Worm (Caenorhabditis elegans): ENCODE data around the gene mrps-23.

The mrps-23 gene

ce11 chrIII:9500267-9500666, 23.2 kb downstream of the mrps-23 start, which contains the start of gene sod-4 (continued):
- TF ChIP-seq nhr-28 (tag; optimal IDR thresholded peaks at IDR 0.05) (no peak), lin-35 (GFP tag; optimal IDR thresholded peaks at IDR 0.05) (peak in 1 of 2 experiments; percentile 77), fkh-10 (GFP tag; optimal IDR thresholded peaks at IDR 0.05) (no peak), ces-1 (GFP tag; optimal IDR thresholded peaks at IDR 0.05) (no peak), nhr-20 (tag; optimal IDR thresholded peaks at IDR 0.05) (peak; percentile 64), nhr-77 (tag; optimal IDR thresholded peaks at IDR 0.05) (no peak), mdl-1 (tag; optimal IDR thresholded peaks at IDR 0.05) (peak in 1 of 2 experiments; percentile 47), rnt-1 (tag; optimal IDR thresholded peaks at IDR 0.05) (no peak), mef-2 (tag; optimal IDR thresholded peaks at IDR 0.05) (no peak), nhr-71 (tag; optimal IDR thresholded peaks at IDR 0.05) (peak; percentile 64), elt-2 (tag; optimal IDR thresholded peaks at IDR 0.05) (no peak), ceh-63 (GFP tag; optimal IDR thresholded peaks at IDR 0.05) (no peak), fos-1 (tag; optimal IDR thresholded peaks at IDR 0.05) (no peak), nhr-47 (tag; optimal IDR thresholded peaks at IDR 0.05) (peak; percentile 16), unc-62 (GFP tag; optimal IDR thresholded peaks at IDR 0.05) (no peak), ztf-4 (tag; optimal IDR thresholded peaks at IDR 0.05) (no peak), lin-14 (GFP tag; optimal IDR thresholded peaks at IDR 0.05) (peak; percentile 83), nhr-84 (tag; optimal IDR thresholded peaks at IDR 0.05) (no peak), unc-30 (tag; optimal IDR thresholded peaks at IDR 0.05) (no peak), pax-3 (tag; optimal IDR thresholded peaks at IDR 0.05) (no peak), ceh-82 (tag; optimal IDR thresholded peaks at IDR 0.05) (no peak), ama-1 (optimal IDR thresholded peaks at IDR 0.05) (no peak), nhr-90 (tag; optimal IDR thresholded peaks at IDR 0.05; ENCODE audit: poor library complexity) (peak; percentile 42), aha-1 (tag; optimal IDR thresholded peaks at IDR 0.05) (no peak), hlh-4 (tag; optimal IDR thresholded peaks at IDR 0.05) (no peak), xbp-1 (tag; optimal IDR thresholded peaks at IDR 0.05) (no peak), blmp-1 (tag; optimal IDR thresholded peaks at IDR 0.05) (peak; percentile 84), pqm-1 (tag; optimal IDR thresholded peaks at IDR 0.05) (no peak), sup-37 (GFP tag; optimal IDR thresholded peaks at IDR 0.05) (no peak), efl-1 (optimal IDR thresholded peaks at IDR 0.05) (peak in 1 of 2 experiments; percentile 6), efl-1 (GFP tag; optimal IDR thresholded peaks at IDR 0.05 in 1 of 2) (peak in 1 of 2 experiments; percentile 86), dpl-1 (GFP tag; optimal IDR thresholded peaks at IDR 0.05) (peak in 2 of 3 experiments; percentile 17 to 36), sptf-1 (tag; optimal IDR thresholded peaks at IDR 0.05) (no peak), snpc-4 (tag; optimal IDR thresholded peaks at IDR 0.05) (no peak), mab-9 (GFP tag; IDR thresholded peaks at IDR 0.05) (no peak), tbx-2 (tag; optimal IDR thresholded peaks at IDR 0.05) (peak; percentile 25), mep-1 (tag; optimal IDR thresholded peaks at IDR 0.05) (peak; percentile 63), lin-15B (tag; optimal IDR thresholded peaks at IDR 0.05) (no peak), nhr-76 (tag; optimal IDR thresholded peaks at IDR 0.05) (no peak), hpl-2 (GFP tag; optimal IDR thresholded peaks at IDR 0.05) (no peak), nhr-12 (tag; optimal IDR thresholded peaks at IDR 0.05) (no peak), lsy-2 (tag; optimal IDR thresholded peaks at IDR 0.05) (peak in 1 of 2 experiments; percentile 57), nhr-237 (tag; optimal IDR thresholded peaks at IDR 0.05) (no peak), unc-130 (tag; optimal IDR thresholded peaks at IDR 0.05) (no peak)

ce11 chrIII:9497412-9497811, 26.1 kb downstream of the mrps-23 start:
- TF ChIP-seq aha-1 (tag; optimal IDR thresholded peaks at IDR 0.05) (no peak), irx-1 (tag; optimal IDR thresholded peaks at IDR 0.05) (no peak), ces-1 (GFP tag; optimal IDR thresholded peaks at IDR 0.05) (no peak), vab-15 (tag; optimal IDR thresholded peaks at IDR 0.05) (no peak), nhr-47 (tag; optimal IDR thresholded peaks at IDR 0.05) (no peak), skn-1 (tag; optimal IDR thresholded peaks at IDR 0.05) (no peak), ceh-88 (GFP tag; IDR thresholded peaks at IDR 0.05) (no peak), lin-14 (GFP tag; optimal IDR thresholded peaks at IDR 0.05) (no peak), ama-1 (optimal IDR thresholded peaks at IDR 0.05) (no peak), jun-1 (tag; optimal IDR thresholded peaks at IDR 0.05) (no peak), mab-9 (GFP tag; IDR thresholded peaks at IDR 0.05) (no peak), egl-27 (tag; optimal IDR thresholded peaks at IDR 0.05) (no peak), efl-1 (optimal IDR thresholded peaks at IDR 0.05) (no peak), efl-1 (GFP tag; optimal IDR thresholded peaks at IDR 0.05 in 1 of 2) (no peak), lin-39 (tag; optimal IDR thresholded peaks at IDR 0.05) (no peak), nhr-11 (tag; optimal IDR thresholded peaks at IDR 0.05) (no peak), mef-2 (tag; optimal IDR thresholded peaks at IDR 0.05) (no peak), pax-3 (tag; optimal IDR thresholded peaks at IDR 0.05) (no peak), tlp-1 (tag; optimal IDR thresholded peaks at IDR 0.05) (no peak)

Measured in whole organism, L1 larva.